Worm (Caenorhabditis elegans): ENCODE data around the gene R02D3.8.

- TF ChIP-seq him-1 (tag; optimal IDR thresholded peaks at IDR 0.05) (no peak), dao-5 (tag; optimal IDR thresholded peaks at IDR 0.05) (no peak)
These were observed 16.7 kb downstream of the R02D3.8 start, which contains the start of the genes fnta-1 and cogc-8 for ce11 chrIV:240257-240754.
